Worm (Caenorhabditis elegans) whole organism, early embryonic: Measurements from ENCODE around the gene F18E9.7.

Experiments used
- F13C5.2 ChIP-seq: sonication (generic microtip); optimal IDR thresholded peaks from 2 replicates; lab custom pipeline; 2017; ENCODE audit warnings: mild to moderate bottlenecking, missing genetic modification characterization, inconsistent platforms, missing compliant biosample characterization
- ama-1 ChIP-seq: fragments of 150-350 bp; optimal IDR thresholded peaks from 2 replicates; lab custom pipeline; 2014
- flt-1 ChIP-seq: fragments of 200-800 bp; sonication (Bioruptor generic); IDR thresholded peaks from 2 replicates; pipeline ENCODE4 v1.3.6; 2022; ENCODE audit warnings: missing genetic modification characterization, missing compliant biosample characterization

- no peak for TF ChIP-seq F13C5.2 (tag; lab: Kevin White, UChicago)
- no peak for TF ChIP-seq ama-1 (lab: Kevin White, UChicago)
- TF ChIP-seq flt-1 (GFP tag; lab: Robert Waterston, UW), result no peak
Measured at ce11 chrX:8549026-8549425, 48.5 kb downstream of the F18E9.7 start, which contains the start of gene D2021.4.
